Worm (Caenorhabditis elegans) whole organism, mixed stage, embryonic: ENCODE results near the gene F16G10.6.
A peak's percentile ranks its signal among the peaks of the same experiment; 100 is the strongest.

ENCODE experiments used
- M03D4.4 ChIP-seq: sonication (generic microtip); optimal IDR thresholded peaks from 2 replicates; lab custom pipeline; 2017; ENCODE audit warnings: mild to moderate bottlenecking, missing genetic modification characterization, missing compliant biosample characterization
- bed-3 ChIP-seq: fragments of 200-800 bp; sonication (Bioruptor generic); optimal IDR thresholded peaks from 3 replicates; lab custom pipeline; 2018; ENCODE audit warnings: mild to moderate bottlenecking, missing genetic modification characterization, moderate library complexity, missing compliant biosample characterization
- blmp-1 ChIP-seq: fragments of 150-350 bp; optimal IDR thresholded peaks from 2 replicates; lab custom pipeline; 2014; ENCODE audit warnings: missing biosample characterization, missing genetic modification characterization
- ceh-39 ChIP-seq: fragments of 150-350 bp; optimal IDR thresholded peaks from 2 replicates; lab custom pipeline; 2014; ENCODE audit warnings: missing biosample characterization, missing genetic modification characterization
- ceh-43 ChIP-seq: fragments of 200-800 bp; sonication (Bioruptor generic); optimal IDR thresholded peaks from 2 replicates; lab custom pipeline; 2018; ENCODE audit warnings: mild to moderate bottlenecking, missing genetic modification characterization, moderate library complexity, missing compliant biosample characterization
- ceh-83 ChIP-seq: fragments of 200-800 bp; sonication (Bioruptor generic); optimal IDR thresholded peaks from 2 replicates; lab custom pipeline; 2018; ENCODE audit warnings: mild to moderate bottlenecking, missing genetic modification characterization, missing compliant biosample characterization
- ces-1 ChIP-seq: fragments of 150-350 bp; optimal IDR thresholded peaks from 2 replicates; lab custom pipeline; 2014; ENCODE audit warnings: missing biosample characterization, missing genetic modification reagents, missing genetic modification characterization
- cnd-1 ChIP-seq: fragments of 200-800 bp; sonication (Bioruptor generic); optimal IDR thresholded peaks from 2 replicates; lab custom pipeline; 2018; ENCODE audit warnings: mild to moderate bottlenecking, missing genetic modification characterization, missing compliant biosample characterization
- drap-1 ChIP-seq: fragments of 200-800 bp; sonication (Bioruptor generic); optimal IDR thresholded peaks from 3 replicates; lab custom pipeline; 2018; ENCODE audit warnings: mild to moderate bottlenecking, missing genetic modification characterization, missing compliant biosample characterization
- elt-1 ChIP-seq: sonication (generic microtip); optimal IDR thresholded peaks from 2 replicates; lab custom pipeline; 2017; ENCODE audit warnings: missing genetic modification characterization, mild to moderate bottlenecking, missing compliant biosample characterization, antibody characterized with exemption, moderate library complexity, borderline replicate concordance; ENCODE audit not compliant: insufficient read depth
- elt-3 ChIP-seq: fragments of 150-350 bp; optimal IDR thresholded peaks from 2 replicates; lab custom pipeline; 2014; ENCODE audit warnings: missing biosample characterization, missing genetic modification characterization
- flh-1 ChIP-seq: fragments of 200-800 bp; sonication (Bioruptor generic); optimal IDR thresholded peaks from 2 replicates; lab custom pipeline; 2018; ENCODE audit warnings: mild to moderate bottlenecking, missing genetic modification characterization, moderate library complexity, missing compliant biosample characterization
- ham-2 ChIP-seq: fragments of 200-800 bp; sonication (Bioruptor generic); optimal IDR thresholded peaks from 2 replicates; lab custom pipeline; 2018; ENCODE audit warnings: mild to moderate bottlenecking, missing genetic modification characterization, missing compliant biosample characterization
- hlh-1 ChIP-seq: fragments of 150-350 bp; optimal IDR thresholded peaks from 2 replicates; lab custom pipeline; 2014; ENCODE audit warnings: missing biosample characterization, missing genetic modification reagents, missing genetic modification characterization
- lin-13 ChIP-seq: fragments of 150-350 bp; optimal IDR thresholded peaks from 2 replicates; lab custom pipeline; 2014; ENCODE audit warnings: missing biosample characterization, missing genetic modification characterization
- lin-32 ChIP-seq: fragments of 200-800 bp; sonication (Bioruptor generic); optimal IDR thresholded peaks from 2 replicates; lab custom pipeline; 2018; ENCODE audit warnings: mild to moderate bottlenecking, missing genetic modification characterization, missing compliant biosample characterization
- lsy-2 ChIP-seq: fragments of 150-350 bp; optimal IDR thresholded peaks from 2 replicates; lab custom pipeline; 2014; ENCODE audit warnings: missing biosample characterization, missing genetic modification characterization
- mab-5 ChIP-seq: fragments of 150-350 bp; optimal IDR thresholded peaks from 2 replicates; lab custom pipeline; 2014; ENCODE audit warnings: missing biosample characterization, missing genetic modification characterization
- mep-1 ChIP-seq: fragments of 150-350 bp; optimal IDR thresholded peaks from 2 replicates; lab custom pipeline; 2017; ENCODE audit warnings: missing biosample characterization, missing genetic modification reagents, missing genetic modification characterization, inconsistent platforms
- mls-2 ChIP-seq: sonication (generic microtip); optimal IDR thresholded peaks from 2 replicates; lab custom pipeline; 2016; ENCODE audit warnings: mild to moderate bottlenecking, missing genetic modification characterization, moderate library complexity, missing compliant biosample characterization
- nhr-12 ChIP-seq: fragments of 150-350 bp; optimal IDR thresholded peaks from 2 replicates; lab custom pipeline; 2014; ENCODE audit warnings: missing biosample characterization, missing genetic modification characterization
- nhr-2 ChIP-seq: fragments of 150-350 bp; optimal IDR thresholded peaks from 2 replicates; lab custom pipeline; 2014; ENCODE audit warnings: missing biosample characterization, missing genetic modification characterization
- nhr-237 ChIP-seq: fragments of 150-350 bp; optimal IDR thresholded peaks from 2 replicates; lab custom pipeline; 2014; ENCODE audit warnings: missing biosample characterization, missing genetic modification characterization
- nhr-28 ChIP-seq: fragments of 150-350 bp; optimal IDR thresholded peaks from 2 replicates; lab custom pipeline; 2014; ENCODE audit warnings: missing biosample characterization, missing genetic modification characterization
- nhr-76 ChIP-seq: sonication (generic microtip); optimal IDR thresholded peaks from 2 replicates; lab custom pipeline; 2017; ENCODE audit warnings: missing biosample characterization, missing genetic modification characterization
- pha-4 ChIP-seq: fragments of 150-350 bp; optimal IDR thresholded peaks from 2 replicates; lab custom pipeline; 2018; ENCODE audit warnings: missing biosample characterization, missing genetic modification reagents, missing genetic modification characterization
- sem-2 ChIP-seq: fragments of 200-800 bp; sonication (Bioruptor generic); optimal IDR thresholded peaks from 2 replicates; lab custom pipeline; 2018; ENCODE audit warnings: mild to moderate bottlenecking, missing genetic modification characterization, missing compliant biosample characterization
- snpc-4 ChIP-seq: fragments of 150-350 bp; optimal IDR thresholded peaks from 2 replicates; lab custom pipeline; 2014; ENCODE audit warnings: missing biosample characterization, missing genetic modification characterization
- sptf-1 ChIP-seq: sonication (generic microtip); optimal IDR thresholded peaks from 2 replicates; lab custom pipeline; 2017; ENCODE audit warnings: mild to moderate bottlenecking, missing genetic modification characterization, moderate library complexity, missing compliant biosample characterization
- tbx-8 ChIP-seq: fragments of 200-800 bp; sonication (Bioruptor generic); optimal IDR thresholded peaks from 2 replicates; lab custom pipeline; 2018; ENCODE audit warnings: mild to moderate bottlenecking, missing genetic modification characterization, moderate library complexity, missing compliant biosample characterization
- unc-120 ChIP-seq: sonication (generic microtip); optimal IDR thresholded peaks from 2 replicates; lab custom pipeline; 2017; ENCODE audit warnings: missing genetic modification characterization, missing compliant biosample characterization; ENCODE audit not compliant: poor library complexity, severe bottlenecking
- unc-39 ChIP-seq: fragments of 150-350 bp; optimal IDR thresholded peaks from 2 replicates; lab custom pipeline; 2014; ENCODE audit warnings: missing biosample characterization, missing genetic modification characterization
- unc-62 ChIP-seq: fragments of 150-350 bp; optimal IDR thresholded peaks from 2 replicates; lab custom pipeline; 2014; ENCODE audit warnings: missing biosample characterization, missing genetic modification reagents, missing genetic modification characterization
- zip-8 ChIP-seq: fragments of 150-350 bp; optimal IDR thresholded peaks from 2 replicates; lab custom pipeline; 2014; ENCODE audit warnings: missing biosample characterization, missing genetic modification characterization
- ztf-11 ChIP-seq: fragments of 150-350 bp; optimal IDR thresholded peaks from 2 replicates; lab custom pipeline; 2014; ENCODE audit warnings: missing biosample characterization, missing genetic modification characterization

Gene F16G10.6

DNA sequence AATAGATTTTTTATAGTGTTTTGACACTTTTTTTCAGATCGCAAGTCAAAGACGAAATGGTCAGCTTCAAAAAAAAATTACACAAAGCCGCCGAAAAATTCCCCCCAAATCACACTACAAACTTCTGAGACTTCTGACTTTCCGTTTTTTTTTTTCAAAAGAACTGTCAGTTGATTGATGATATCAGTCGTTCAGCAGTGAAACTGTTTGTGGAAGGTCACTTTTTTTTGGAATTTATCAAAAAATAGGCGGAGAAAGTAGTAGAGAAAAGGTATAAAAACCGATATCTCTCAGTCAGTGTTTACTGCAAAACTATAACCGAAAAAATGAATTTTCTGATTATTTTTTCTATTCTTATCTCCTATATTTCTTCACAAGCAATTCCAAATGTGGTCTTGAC lies 24.6 kb downstream of the F16G10.6 start, which contains the start of gene F43C11.3:
F43C11.3 (plus strand) TSS at position 301 of the 400 bp plus-strand sequence.
- TF ChIP-seq nhr-76 (tag; lab: Kevin White, UChicago): no peak
- no peak for TF ChIP-seq mls-2
- TF ChIP-seq pha-4 (tag; lab: Kevin White, UChicago): no peak
- no peak for TF ChIP-seq mab-5 (tag; lab: Kevin White, UChicago)
- TF ChIP-seq unc-120 (tag; lab: Kevin White, UChicago): no peak
- TF ChIP-seq nhr-12 (tag; lab: Kevin White, UChicago): no peak
- TF ChIP-seq hlh-1 (tag; lab: Kevin White, UChicago): no peak
- TF ChIP-seq mep-1 (tag; lab: Kevin White, UChicago): no peak
- TF ChIP-seq nhr-2 (tag; lab: Kevin White, UChicago): no peak
- TF ChIP-seq, all 35 proteins: peak for 0

DNA sequence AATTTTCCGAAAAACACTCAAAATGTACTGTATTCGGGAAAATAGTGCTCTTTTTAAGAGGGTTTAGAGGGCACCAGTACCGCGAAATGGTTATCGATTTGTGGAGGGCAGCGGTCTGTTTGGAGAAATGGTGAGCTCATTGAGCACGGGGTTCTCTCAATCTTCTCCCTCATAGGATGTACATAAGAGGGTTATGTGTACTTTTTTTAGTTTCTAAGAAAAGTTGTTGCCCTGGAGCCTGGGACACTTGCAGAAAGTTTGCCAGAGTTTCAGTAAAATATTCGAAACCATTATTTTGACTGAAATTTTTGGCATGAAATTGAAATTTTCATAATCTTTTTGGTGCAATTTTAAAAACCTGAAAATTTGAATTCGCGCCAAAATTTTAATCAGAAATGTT lies 25.1 kb downstream of the F16G10.6 start, which contains the start of gene F43C11.10:
F43C11.10 (minus strand) TSS at position 101 of the 400 bp plus-strand sequence.
- TF ChIP-seq lin-13 (tag; lab: Kevin White, UChicago): no peak
- no peak for TF ChIP-seq mls-2
- TF ChIP-seq flh-1 (GFP tag; lab: Kevin White, UChicago): no peak
- TF ChIP-seq drap-1: no peak
- no peak for TF ChIP-seq ceh-43
- TF ChIP-seq unc-62 (GFP tag; lab: Kevin White, UChicago): no peak
- TF ChIP-seq pha-4 (tag; lab: Kevin White, UChicago): no peak
- no peak for TF ChIP-seq nhr-28 (tag; lab: Kevin White, UChicago)
- TF ChIP-seq zip-8: no peak
- TF ChIP-seq nhr-12 (tag; lab: Kevin White, UChicago): no peak

DNA sequence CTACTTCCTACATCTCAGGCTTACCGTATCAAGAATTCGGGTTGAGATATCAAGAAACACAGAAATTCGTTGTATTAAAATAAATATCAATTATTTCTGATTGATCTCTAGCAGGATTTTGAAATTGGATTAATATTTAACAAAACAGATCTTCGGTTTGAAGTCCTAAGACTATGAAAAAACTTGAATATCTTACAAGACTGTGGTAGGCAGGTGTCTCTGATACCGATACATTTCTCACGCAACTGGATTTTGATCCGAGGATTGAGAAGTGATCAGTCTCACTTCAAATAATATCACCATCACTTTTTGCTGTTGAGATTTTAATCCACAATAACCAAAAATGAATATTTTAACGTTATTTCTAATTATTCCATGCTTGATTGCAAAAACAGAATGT lies 31.0 kb downstream of the F16G10.6 start, which contains the start of gene F43C11.4:
F43C11.4 (plus strand) TSS at position 301 of the 400 bp plus-strand sequence.
- TF ChIP-seq nhr-28 (tag; lab: Kevin White, UChicago): no peak
- no peak for TF ChIP-seq pha-4 (tag; lab: Kevin White, UChicago)
- TF ChIP-seq nhr-76 (tag; lab: Kevin White, UChicago): no peak
- TF ChIP-seq sem-2 (GFP tag; lab: Kevin White, UChicago): no peak
- no peak for TF ChIP-seq mls-2
- TF ChIP-seq zip-8: no peak
- TF ChIP-seq tbx-8 (GFP tag; lab: Kevin White, UChicago): no peak
- TF ChIP-seq ceh-83 (GFP tag; lab: Kevin White, UChicago): no peak
- TF ChIP-seq mab-5 (tag; lab: Kevin White, UChicago): no peak
- no peak for TF ChIP-seq nhr-2 (tag; lab: Kevin White, UChicago)
- no peak for TF ChIP-seq elt-3
- TF ChIP-seq M03D4.4 (tag; lab: Kevin White, UChicago): no peak
- no peak for TF ChIP-seq cnd-1 (tag; lab: Kevin White, UChicago)
- no peak for TF ChIP-seq ztf-11 (tag; lab: Kevin White, UChicago)
- TF ChIP-seq lin-13 (tag; lab: Kevin White, UChicago): no peak
- TF ChIP-seq ceh-39 (tag; lab: Kevin White, UChicago): no peak
- no peak for TF ChIP-seq lsy-2 (tag; lab: Kevin White, UChicago)
- no peak for TF ChIP-seq elt-1
- TF ChIP-seq ham-2: no peak
- TF ChIP-seq hlh-1 (tag; lab: Kevin White, UChicago): no peak

DNA sequence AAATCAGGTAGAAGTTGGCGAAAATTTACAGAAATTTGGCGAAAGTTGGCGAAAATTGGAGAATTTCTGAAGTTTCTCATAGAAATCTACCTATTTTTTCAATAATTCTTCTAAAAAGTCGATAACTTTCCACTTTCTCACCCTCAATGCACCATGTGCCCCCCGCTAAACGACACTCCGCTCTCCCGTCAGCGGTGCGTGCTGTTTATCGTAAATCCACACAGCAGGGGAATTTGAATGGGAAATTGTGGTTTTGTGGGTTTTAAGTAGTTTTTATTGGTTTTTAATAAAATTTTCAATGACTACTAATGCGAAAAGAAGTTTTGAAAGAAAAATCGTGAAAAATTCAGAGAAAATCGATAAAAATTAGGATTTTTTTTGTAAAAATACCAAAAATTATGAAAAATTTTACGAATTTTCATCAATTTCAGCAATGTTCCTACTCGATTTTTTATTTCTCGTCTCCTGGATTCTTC lies 35.6 kb downstream of the F16G10.6 start, which contains the start of gene F43C11.6:
F43C11.6 (plus strand) TSS at position 426 of the 476 bp plus-strand sequence.
- TF ChIP-seq ceh-83 (GFP tag; lab: Kevin White, UChicago) (no peak), cnd-1 (tag; lab: Kevin White, UChicago) (no peak), nhr-76 (tag; lab: Kevin White, UChicago) (no peak), mab-5 (tag; lab: Kevin White, UChicago) (no peak), lin-32 (GFP tag; lab: Kevin White, UChicago) (no peak), ztf-11 (tag; lab: Kevin White, UChicago) (no peak), ceh-39 (tag; lab: Kevin White, UChicago) (peak; percentile 26), lin-13 (tag; lab: Kevin White, UChicago) (peak; percentile 41), tbx-8 (GFP tag; lab: Kevin White, UChicago) (no peak), bed-3 (GFP tag; lab: Kevin White, UChicago) (no peak), nhr-2 (tag; lab: Kevin White, UChicago) (no peak), ham-2 (no peak), snpc-4 (tag; lab: Kevin White, UChicago) (no peak), elt-3 (no peak), lsy-2 (tag; lab: Kevin White, UChicago) (peak; percentile 20), nhr-237 (tag; lab: Kevin White, UChicago) (no peak), ceh-43 (no peak), ces-1 (GFP tag; lab: Kevin White, UChicago) (no peak), mep-1 (tag; lab: Kevin White, UChicago) (peak; percentile 8), blmp-1 (tag; lab: Kevin White, UChicago) (no peak), mls-2 (no peak), sptf-1 (tag; lab: Kevin White, UChicago) (no peak), unc-62 (GFP tag; lab: Kevin White, UChicago) (no peak), drap-1 (no peak), sem-2 (GFP tag; lab: Kevin White, UChicago) (no peak), hlh-1 (tag; lab: Kevin White, UChicago) (peak; percentile 13), unc-39 (tag; lab: Kevin White, UChicago) (no peak), nhr-28 (tag; lab: Kevin White, UChicago) (no peak), unc-120 (tag; lab: Kevin White, UChicago) (no peak), flh-1 (GFP tag; lab: Kevin White, UChicago) (no peak), nhr-12 (tag; lab: Kevin White, UChicago) (no peak), zip-8 (no peak), M03D4.4 (tag; lab: Kevin White, UChicago) (no peak)
